Fruit fly (Drosophila melanogaster): ENCODE measurements around the gene Mi-2.
A peak's percentile ranks its signal among the peaks of the same experiment; 100 is the strongest.

The Mi-2 gene

DNA sequence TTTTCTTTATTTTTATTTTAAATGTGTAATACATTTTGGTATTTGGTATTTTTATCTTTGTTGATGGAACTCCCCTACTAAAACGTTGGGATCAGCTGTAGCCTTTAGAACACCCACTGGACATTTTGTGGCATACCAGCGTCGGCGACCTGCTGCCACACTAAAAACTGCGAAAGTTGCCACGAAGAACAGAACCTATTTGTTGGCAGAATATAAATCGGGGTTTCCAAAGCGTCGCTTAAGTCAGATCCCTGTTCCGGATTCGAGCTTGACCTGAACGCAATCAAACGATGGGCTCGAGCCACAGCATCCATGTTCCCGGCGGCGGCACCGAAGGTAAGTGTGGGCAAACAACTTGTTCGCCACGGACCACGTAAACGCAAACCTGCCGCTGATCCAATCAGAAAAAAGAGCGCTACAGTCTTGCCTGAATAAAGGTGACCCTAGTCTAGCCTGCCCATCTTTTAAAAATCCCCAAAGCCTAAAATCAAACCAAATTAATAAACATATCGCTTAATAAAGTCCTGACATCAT, 14.8 kb upstream of the Mi-2 start, which contains the start of gene Grasp65 (continued):
- TF ChIP-seq CG5180 (GFP tag; optimal IDR thresholded peaks at IDR 0.05), result no peak
- TF ChIP-seq CG31441 (GFP tag; IDR thresholded peaks at IDR 0.05), result peak; percentile 29; the same call in 1 of the 2 replicates
- no peak for TF ChIP-seq CG2875 (GFP tag; optimal IDR thresholded peaks at IDR 0.05)
- peak; percentile 21 for TF ChIP-seq CG30020 (tag; optimal IDR thresholded peaks at IDR 0.05)
- no peak for TF ChIP-seq pros (GFP tag; optimal IDR thresholded peaks at IDR 0.05)
- peak; percentile 97 for TF ChIP-seq MESR4 (GFP tag; optimal IDR thresholded peaks at IDR 0.05)
- TF ChIP-seq CG12155 (GFP tag; optimal IDR thresholded peaks at IDR 0.05), result no peak
- TF ChIP-seq Bteb2 (GFP tag; optimal IDR thresholded peaks at IDR 0.05), result no peak
- TF ChIP-seq CG17361 (GFP tag; IDR thresholded peaks at IDR 0.05), result peak; percentile 42; the same call in 1 of the 3 replicates
- peak; percentile 15 for TF ChIP-seq her (GFP tag; optimal IDR thresholded peaks at IDR 0.05)
- peak; percentile 38 for TF ChIP-seq CG1603 (tag; optimal IDR thresholded peaks at IDR 0.05)
- no peak for TF ChIP-seq Abd-B (GFP tag; optimal IDR thresholded peaks at IDR 0.05)
- peak; percentile 15 for TF ChIP-seq CG8924 (tag; optimal IDR thresholded peaks at IDR 0.05)
- TF ChIP-seq D19A (tag; optimal IDR thresholded peaks at IDR 0.05), result peak; percentile 21
- TF ChIP-seq gcm2 (GFP tag; optimal IDR thresholded peaks at IDR 0.05), result no peak
- TF ChIP-seq CG15514 (GFP tag; optimal IDR thresholded peaks at IDR 0.05), result peak; percentile 39
- peak; percentile 33 for TF ChIP-seq CG6765 (GFP tag; optimal IDR thresholded peaks at IDR 0.05)
- peak; percentile 18; the same call in 1 of the 2 replicates for TF ChIP-seq CG32532 (GFP tag; IDR thresholded peaks at IDR 0.05)
- TF ChIP-seq wek (GFP tag; optimal IDR thresholded peaks at IDR 0.05), result peak; percentile 96
- no peak for TF ChIP-seq CG8290 (GFP tag; optimal IDR thresholded peaks at IDR 0.05)
- TF ChIP-seq CG8290 (tag; optimal IDR thresholded peaks at IDR 0.05), result peak in 1 of 2 experiments; percentile 16
- no peak for TF ChIP-seq chif (GFP tag; optimal IDR thresholded peaks at IDR 0.05)
- TF ChIP-seq Dp (GFP tag; optimal IDR thresholded peaks at IDR 0.05), result peak; percentile 3
- no peak for TF ChIP-seq CG18599 (GFP tag; optimal IDR thresholded peaks at IDR 0.05)
- no peak for TF ChIP-seq usp (GFP tag; optimal IDR thresholded peaks at IDR 0.05)
- TF ChIP-seq ssp (GFP tag; IDR thresholded peaks at IDR 0.05), result no peak
- TF ChIP-seq Atf6 (GFP tag; IDR thresholded peaks at IDR 0.05), result peak; percentile 23; the same call in 1 of the 2 replicates
- no peak for TF ChIP-seq CG7745 (tag; optimal IDR thresholded peaks at IDR 0.05)
- no peak for TF ChIP-seq pho (GFP tag; optimal IDR thresholded peaks at IDR 0.05)
- no peak for TF ChIP-seq Spps (tag; optimal IDR thresholded peaks at IDR 0.05)
- no peak for TF ChIP-seq cas (GFP tag; IDR thresholded peaks at IDR 0.05)
- TF ChIP-seq pzg (GFP tag; optimal IDR thresholded peaks at IDR 0.05), result peak; percentile 66
- TF ChIP-seq CG9797 (GFP tag; optimal IDR thresholded peaks at IDR 0.05), result peak; percentile 81
- TF ChIP-seq gfzf (GFP tag; optimal IDR thresholded peaks at IDR 0.05), result peak; percentile 77
- peak; percentile 40; the same call in 1 of the 2 replicates for TF ChIP-seq bbx (GFP tag; IDR thresholded peaks at IDR 0.05; ENCODE audit: partially characterized antibody)
- TF ChIP-seq CG12391 (tag; optimal IDR thresholded peaks at IDR 0.05), result peak; percentile 35
- peak; percentile 39 for TF ChIP-seq CG12659 (GFP tag; optimal IDR thresholded peaks at IDR 0.05)
- TF ChIP-seq Lhr (GFP tag; optimal IDR thresholded peaks at IDR 0.05), result no peak
- peak; percentile 29 for TF ChIP-seq phol (tag; optimal IDR thresholded peaks at IDR 0.05)
- peak; percentile 89 for TF ChIP-seq grau (tag; optimal IDR thresholded peaks at IDR 0.05)
- TF ChIP-seq dm (GFP tag; optimal IDR thresholded peaks at IDR 0.05), result no peak
- TF ChIP-seq Sin3A (optimal IDR thresholded peaks at IDR 0.05), result peak; percentile 4
- 0 out of 3 replicates have a peak, but pooled peaks have one; percentile 12 for TF ChIP-seq CG34422 (GFP tag; IDR thresholded peaks at IDR 0.05)
- peak; percentile 77 for TF ChIP-seq Nf-YC (tag; optimal IDR thresholded peaks at IDR 0.05)
- no peak for TF ChIP-seq CG6689 (GFP tag; IDR thresholded peaks at IDR 0.05)
- no peak for TF ChIP-seq HHEX (GFP tag; optimal IDR thresholded peaks at IDR 0.05)
- TF ChIP-seq CG10565 (GFP tag; optimal IDR thresholded peaks at IDR 0.05), result no peak
- peak; percentile 32 for TF ChIP-seq PHDP (tag; optimal IDR thresholded peaks at IDR 0.05)
- peak; percentile 38 for TF ChIP-seq gem (tag; optimal IDR thresholded peaks at IDR 0.05)
- 0 out of 2 replicates have a peak, but pooled peaks have one; percentile 29 for TF ChIP-seq CG32772 (GFP tag; IDR thresholded peaks at IDR 0.05)

All from whole organism, embryonic.